Worm (Caenorhabditis elegans): ENCODE measurements around the gene srz-100.
A peak's percentile ranks its signal among the peaks of the same experiment; 100 is the strongest.

srz-100 gene

DNA sequence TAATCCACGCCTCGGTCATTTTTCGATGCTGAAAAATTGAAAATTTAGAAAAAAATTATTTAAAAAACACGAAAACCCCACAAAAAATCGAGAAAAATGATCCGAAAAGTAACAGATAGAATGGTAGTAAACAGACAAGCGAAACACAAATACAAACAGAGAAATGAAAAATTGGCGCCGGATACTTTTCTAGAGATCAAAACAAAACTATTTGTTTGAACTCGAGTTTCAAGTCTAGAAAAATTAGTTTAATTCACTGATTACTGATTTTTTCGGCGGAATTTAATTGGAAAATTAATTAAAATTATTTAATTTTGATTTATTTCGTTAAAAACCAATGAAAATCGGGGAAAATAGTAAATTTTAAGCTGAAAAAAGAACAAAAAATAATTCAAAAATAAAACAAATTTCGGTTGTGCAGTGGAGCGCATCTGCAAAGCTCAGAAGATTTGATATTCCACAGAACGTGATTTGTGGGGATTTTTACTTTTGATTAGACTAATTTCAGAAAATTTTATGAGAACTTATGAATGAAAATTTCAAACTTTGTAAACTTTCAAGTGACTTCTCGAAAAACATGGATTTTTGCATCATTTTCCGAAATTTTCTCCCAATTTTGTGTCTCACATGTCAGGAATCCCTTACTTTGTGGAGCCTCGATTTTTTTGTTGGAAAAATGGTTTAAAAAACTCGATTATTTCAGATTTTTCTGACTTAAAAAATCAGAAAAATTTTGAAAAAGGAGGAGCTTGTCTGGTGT, 14.7 kb downstream of the srz-100 start, which contains the start of gene gyg-2 (continued):
- TF ChIP-seq mec-3 (tag; optimal IDR thresholded peaks at IDR 0.05; ENCODE audit: borderline replicate concordance) (no peak), pag-3 (tag; optimal IDR thresholded peaks at IDR 0.05; ENCODE audit: borderline replicate concordance) (no peak), ceh-22 (tag; optimal IDR thresholded peaks at IDR 0.05) (no peak), unc-3 (GFP tag; conservative IDR thresholded peaks at IDR 0.05) (no peak), unc-3 (tag; optimal IDR thresholded peaks at IDR 0.05) (no peak), pqm-1 (tag; optimal IDR thresholded peaks at IDR 0.05) (no peak), ceh-34 (tag; optimal IDR thresholded peaks at IDR 0.05) (no peak)

DNA sequence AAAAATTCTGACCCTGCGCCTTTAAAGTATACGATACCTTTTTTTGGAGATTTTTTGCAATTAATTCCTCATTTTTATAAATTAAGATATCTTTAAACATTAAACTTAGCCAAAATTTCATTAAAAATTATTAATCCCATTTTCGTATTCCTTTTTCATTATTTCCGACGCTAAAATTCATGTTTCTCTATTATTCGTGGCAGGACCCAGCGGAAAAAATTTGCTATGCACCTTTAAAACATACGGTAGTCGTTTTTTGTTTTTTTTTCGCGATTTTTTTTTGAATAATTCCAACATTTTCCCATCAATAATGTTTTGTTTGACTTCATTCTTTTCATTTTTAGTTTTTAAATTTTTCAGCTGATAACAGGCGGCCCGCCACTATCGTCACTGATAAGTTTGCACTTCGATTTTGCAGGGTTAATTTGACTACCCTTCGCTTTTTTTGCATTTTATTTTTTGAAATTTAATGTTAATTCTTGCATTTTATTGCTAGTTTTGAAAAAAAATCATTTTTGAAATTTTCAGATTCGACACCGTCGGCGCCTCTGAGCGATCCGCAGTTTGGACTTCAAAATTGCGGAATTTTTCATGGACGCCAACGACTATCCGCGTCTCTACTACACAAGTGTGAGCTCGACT, 15.5 kb downstream of the srz-100 start, which contains the start of gene dkf-2:
Gene dkf-2, plus strand, starts transcription at position 592 of the 642 bp plus-strand sequence.
- TF ChIP-seq F13H6.1 (tag; optimal IDR thresholded peaks at IDR 0.05) (no peak), elt-2 (tag; optimal IDR thresholded peaks at IDR 0.05) (no peak), nhr-11 (tag; optimal IDR thresholded peaks at IDR 0.05) (no peak)

DNA sequence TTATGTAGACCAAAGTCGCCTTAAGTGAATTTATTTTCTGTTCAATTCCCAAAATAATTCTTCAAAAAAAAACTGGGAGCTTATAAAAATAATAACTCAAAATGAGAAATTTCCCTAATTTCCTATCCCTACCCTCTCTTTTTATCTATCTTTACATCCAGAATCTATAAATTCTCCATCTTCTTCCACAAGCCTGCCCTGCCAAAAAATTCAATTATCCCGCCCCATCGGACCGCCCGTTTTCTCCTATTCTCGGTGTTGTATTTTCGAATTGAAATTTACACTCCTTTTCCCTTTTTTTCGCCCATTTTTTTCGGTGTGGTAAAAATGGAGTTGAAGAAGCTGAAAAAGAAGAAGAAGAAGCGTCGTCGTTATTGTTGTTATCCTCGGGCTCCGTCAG, 17.8 kb downstream of the srz-100 start:
- TF ChIP-seq unc-42 (tag; optimal IDR thresholded peaks at IDR 0.05) (peak; percentile 82), ceh-31 (tag; optimal IDR thresholded peaks at IDR 0.05) (peak; percentile 16), ztf-16 (tag; optimal IDR thresholded peaks at IDR 0.05) (no peak)

DNA sequence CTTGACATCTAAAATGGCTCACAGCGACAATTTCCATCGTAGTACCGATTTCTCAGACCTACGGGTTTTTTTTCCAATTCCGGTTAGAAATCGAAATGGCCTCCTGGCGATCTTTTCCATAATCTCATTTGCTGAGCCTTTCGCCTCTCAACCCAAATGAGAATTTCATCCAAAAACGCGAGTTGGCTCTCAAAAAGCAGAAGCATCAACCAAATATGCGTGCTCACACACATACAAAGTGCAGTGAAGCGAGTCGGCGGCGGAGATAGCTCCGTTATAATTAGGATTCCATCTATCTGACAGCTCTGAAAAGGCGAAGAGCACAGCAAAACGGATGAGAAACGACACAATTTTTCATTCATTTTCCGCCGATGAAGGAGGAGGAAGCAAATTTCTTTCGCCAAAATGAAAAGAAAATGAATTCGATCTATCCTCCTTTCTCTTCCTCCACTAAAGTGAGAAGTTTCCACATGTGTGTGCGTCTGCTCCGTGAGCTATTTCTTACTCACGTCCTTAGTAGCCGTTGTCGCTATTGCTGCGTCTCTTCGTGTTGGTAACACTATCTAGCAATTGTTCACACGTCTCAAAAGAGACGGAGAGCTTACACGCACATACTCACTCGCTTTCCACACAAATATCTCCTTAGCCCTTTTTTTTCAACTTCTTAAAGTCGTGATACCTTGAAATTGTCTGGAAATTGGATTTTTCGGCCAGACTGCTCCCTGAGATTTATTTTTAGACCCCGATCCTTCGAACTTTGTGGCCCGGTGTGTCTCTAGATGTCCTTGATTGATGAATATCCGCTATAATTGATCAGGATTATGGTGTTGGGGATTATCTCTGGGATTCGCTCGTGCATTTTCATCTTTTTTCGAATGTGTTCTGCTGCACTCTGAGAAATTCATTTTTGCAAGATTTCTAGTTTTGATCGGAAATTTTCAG, 20.7 kb downstream of the srz-100 start:
- no peak for TF ChIP-seq sox-4 (tag; optimal IDR thresholded peaks at IDR 0.05)
- peak; percentile 38 for TF ChIP-seq unc-42 (tag; optimal IDR thresholded peaks at IDR 0.05)
- TF ChIP-seq ceh-14 (tag; optimal IDR thresholded peaks at IDR 0.05) = peak; percentile 61
- peak; percentile 35 for TF ChIP-seq ceh-31 (tag; optimal IDR thresholded peaks at IDR 0.05)
- TF ChIP-seq eyg-1 (tag; optimal IDR thresholded peaks at IDR 0.05) = no peak
- no peak for TF ChIP-seq rnt-1 (tag; optimal IDR thresholded peaks at IDR 0.05)

DNA sequence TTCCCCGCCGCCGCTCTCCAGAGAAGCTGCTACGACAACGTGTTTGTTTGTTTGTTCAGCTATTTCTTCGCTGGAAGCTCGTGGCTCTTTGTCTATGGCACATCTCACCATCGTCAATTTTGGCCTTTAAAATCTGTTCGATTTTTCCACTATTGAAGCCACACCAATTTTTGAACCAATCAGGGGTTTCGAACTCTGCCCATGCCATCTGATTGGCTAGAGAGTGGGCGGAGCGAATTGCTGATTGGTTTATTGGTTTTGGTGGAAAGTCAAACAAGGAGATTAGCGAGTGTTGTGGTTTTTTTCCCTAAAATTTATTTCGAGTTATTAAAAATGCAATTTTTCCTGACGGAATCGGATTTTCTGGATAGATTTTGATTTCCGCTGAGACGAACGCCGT, 24.5 kb downstream of the srz-100 start:
- TF ChIP-seq nfya-1 (tag; optimal IDR thresholded peaks at IDR 0.05) (peak; percentile 71), ceh-31 (tag; optimal IDR thresholded peaks at IDR 0.05) (no peak)

DNA sequence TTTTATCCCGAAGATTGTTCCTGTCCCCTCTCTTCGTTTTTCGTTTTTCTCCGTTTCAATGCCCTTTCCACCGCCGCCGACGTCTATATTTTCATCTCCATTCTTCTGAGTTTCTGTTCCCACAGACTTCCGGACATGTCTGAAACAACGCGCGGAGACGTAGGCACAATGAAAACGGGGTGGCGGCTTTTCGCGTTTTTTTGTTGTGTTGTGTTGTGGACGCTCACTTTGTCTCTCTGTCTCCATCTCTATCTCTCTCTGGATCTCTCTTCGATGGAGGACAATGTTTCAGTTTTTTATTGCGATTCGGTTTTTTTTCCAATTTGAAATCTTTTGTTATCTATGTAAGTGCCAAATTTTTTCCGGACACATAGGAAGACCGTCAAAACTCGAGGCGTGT, 28.2 kb downstream of the srz-100 start:
- no peak for TF ChIP-seq elt-2 (tag; optimal IDR thresholded peaks at IDR 0.05)
- TF ChIP-seq F13H6.1 (tag; optimal IDR thresholded peaks at IDR 0.05) = no peak
- TF ChIP-seq gmeb-2 (tag; optimal IDR thresholded peaks at IDR 0.05) = no peak
- TF ChIP-seq sox-4 (tag; optimal IDR thresholded peaks at IDR 0.05) = no peak
- TF ChIP-seq pha-2 (tag; optimal IDR thresholded peaks at IDR 0.05) = no peak
- no peak for TF ChIP-seq ceh-14 (tag; optimal IDR thresholded peaks at IDR 0.05)
- no peak for TF ChIP-seq ttx-3 (tag; optimal IDR thresholded peaks at IDR 0.05)
- no peak for TF ChIP-seq pag-3 (tag; optimal IDR thresholded peaks at IDR 0.05; ENCODE audit: borderline replicate concordance)
- no peak for TF ChIP-seq unc-42 (tag; optimal IDR thresholded peaks at IDR 0.05)
- no peak for TF ChIP-seq madf-2 (tag; optimal IDR thresholded peaks at IDR 0.05)
- TF ChIP-seq zip-5 (tag; optimal IDR thresholded peaks at IDR 0.05) = no peak
- TF ChIP-seq ets-4 (tag; optimal IDR thresholded peaks at IDR 0.05) = no peak
- TF ChIP-seq pqm-1 (tag; optimal IDR thresholded peaks at IDR 0.05) = no peak
- TF ChIP-seq pax-1 (tag; optimal IDR thresholded peaks at IDR 0.05) = no peak
- TF ChIP-seq ceh-48 (tag; optimal IDR thresholded peaks at IDR 0.05) = no peak
- TF ChIP-seq dve-1 (tag; optimal IDR thresholded peaks at IDR 0.05) = no peak
- no peak for TF ChIP-seq ceh-6 (GFP tag; optimal IDR thresholded peaks at IDR 0.05)
